Worm (Caenorhabditis elegans): Measurements from ENCODE around the gene Y53F4B.14.
"Not testable (repeated sequence)": the region's sequence is repeated elsewhere in the genome, so short reads cannot be mapped to it uniquely, and the experiment has no call there.

DNA sequence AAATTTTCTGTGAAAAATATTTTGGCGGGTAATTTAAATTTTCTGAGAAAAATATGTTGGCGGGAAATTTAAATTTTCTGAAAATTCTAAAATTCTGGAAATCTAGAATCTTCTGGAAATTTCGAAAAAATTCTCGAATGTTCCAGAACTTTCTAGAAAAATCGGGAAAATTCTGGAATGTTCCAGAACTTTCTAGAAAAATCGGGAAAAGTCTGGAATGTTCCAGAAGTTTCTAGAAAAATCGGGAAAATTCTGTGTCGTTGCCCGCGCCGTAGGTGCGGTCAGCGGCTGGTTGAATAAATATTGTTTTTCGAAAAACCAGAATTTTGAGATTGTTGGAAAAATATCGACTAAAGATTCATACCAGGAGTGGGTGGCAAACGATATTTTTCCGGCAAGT, 36.8 kb upstream of the Y53F4B.14 start:
- TF ChIP-seq ztf-22 (GFP tag; optimal IDR thresholded peaks at IDR 0.05); mxl-1 (tag; optimal IDR thresholded peaks at IDR 0.05); let-526 (GFP tag; IDR thresholded peaks at IDR 0.05); lsy-27 (tag; optimal IDR thresholded peaks at IDR 0.05; ENCODE audit: borderline replicate concordance, insufficient read depth); F55B11.4 (tag; optimal IDR thresholded peaks at IDR 0.05; ENCODE audit: borderline replicate concordance, insufficient read depth); rpc-1 (optimal IDR thresholded peaks at IDR 0.05); rpc-1 (tag; optimal IDR thresholded peaks at IDR 0.05); C17E4.6 (GFP tag; IDR thresholded peaks at IDR 0.05): not testable (repeated sequence)
